Fruit fly (Drosophila melanogaster) whole organism, embryonic: ENCODE data around the gene CatB.
A peak's percentile ranks its signal among the peaks of the same experiment; 100 is the strongest.

ENCODE experiments used
- B-H1 ChIP-seq: fragments of 200-800 bp; sonication (Bioruptor generic); IDR thresholded peaks from 3 replicates; pipeline ENCODE4 v1.3.6; 2022; ENCODE audit warnings: missing biosample characterization, missing genetic modification characterization
- Bgb ChIP-seq: fragments of 200-800 bp; sonication (Bioruptor generic); IDR thresholded peaks from 2 replicates; pipeline ENCODE4 v1.3.6; 2022; ENCODE audit warnings: missing biosample characterization, missing genetic modification characterization; ENCODE audit not compliant: partially characterized antibody
- CG10565 ChIP-seq: fragments of 200-800 bp; sonication (Bioruptor generic); optimal IDR thresholded peaks from 3 replicates; lab custom pipeline; 2016; ENCODE audit warnings: missing biosample characterization, mild to moderate bottlenecking, missing genetic modification characterization
- CG11723 ChIP-seq: fragments of 200-800 bp; sonication (Bioruptor generic); optimal IDR thresholded peaks from 2 replicates; lab custom pipeline; 2017; ENCODE audit warnings: missing biosample characterization, mild to moderate bottlenecking, missing genetic modification characterization
- CG12769 ChIP-seq: fragments of 200-800 bp; sonication (Bioruptor generic); optimal IDR thresholded peaks from 2 replicates; lab custom pipeline; 2019; ENCODE audit warnings: missing biosample characterization, mild to moderate bottlenecking, missing genetic modification characterization, moderate library complexity
- CG13775 ChIP-seq: fragments of 200-800 bp; sonication (Bioruptor generic); optimal IDR thresholded peaks from 3 replicates; lab custom pipeline; 2017; ENCODE audit warnings: missing biosample characterization, mild to moderate bottlenecking, missing genetic modification characterization
- CG15011 ChIP-seq: fragments of 200-800 bp; sonication (Bioruptor generic); optimal IDR thresholded peaks from 3 replicates; lab custom pipeline; 2018; ENCODE audit warnings: missing biosample characterization, mild to moderate bottlenecking, missing genetic modification characterization
- CG16815 ChIP-seq: fragments of 200-800 bp; sonication (Bioruptor generic); optimal IDR thresholded peaks from 3 replicates; lab custom pipeline; 2017; ENCODE audit warnings: missing biosample characterization, mild to moderate bottlenecking, missing genetic modification characterization
- CG16863 ChIP-seq: fragments of 200-800 bp; sonication (Bioruptor generic); optimal IDR thresholded peaks from 3 replicates; lab custom pipeline; 2016; ENCODE audit warnings: missing biosample characterization, missing genetic modification characterization
- CG17385 ChIP-seq: fragments of 200-800 bp; sonication (Bioruptor generic); optimal IDR thresholded peaks from 3 replicates; lab custom pipeline; 2018; ENCODE audit warnings: missing biosample characterization, mild to moderate bottlenecking, missing genetic modification characterization
- CG18011 ChIP-seq: fragments of 200-800 bp; sonication (Bioruptor generic); optimal IDR thresholded peaks from 2 replicates; lab custom pipeline; 2017; ENCODE audit warnings: missing biosample characterization, missing genetic modification characterization, mild to moderate bottlenecking, moderate library complexity, missing genotype
- CG32532 ChIP-seq: fragments of 200-800 bp; sonication (Bioruptor generic); IDR thresholded peaks from 2 replicates; pipeline ENCODE4 v1.3.6; 2022; ENCODE audit warnings: missing biosample characterization, missing genetic modification characterization
- CG6765 ChIP-seq: fragments of 200-800 bp; sonication (Bioruptor generic); optimal IDR thresholded peaks from 3 replicates; lab custom pipeline; 2017; ENCODE audit warnings: missing biosample characterization, mild to moderate bottlenecking, missing genetic modification characterization
- CoRest ChIP-seq: fragments of 200-800 bp; sonication (Bioruptor generic); optimal IDR thresholded peaks from 3 replicates; lab custom pipeline; 2018; ENCODE audit warnings: missing biosample characterization, mild to moderate bottlenecking, missing genetic modification characterization, moderate library complexity
- D19A ChIP-seq: fragments of 200-800 bp; optimal IDR thresholded peaks from 3 replicates; lab custom pipeline; 2019; ENCODE audit warnings: missing biosample characterization, mild to moderate bottlenecking, missing genetic modification characterization, moderate library complexity
- Deaf1 ChIP-seq: fragments of 200-800 bp; optimal IDR thresholded peaks from 3 replicates; lab custom pipeline; 2019; ENCODE audit warnings: missing biosample characterization, mild to moderate bottlenecking, missing genetic modification characterization, moderate library complexity
- Dek ChIP-seq: fragments of 200-800 bp; sonication (Bioruptor generic); optimal IDR thresholded peaks from 3 replicates; lab custom pipeline; 2019; ENCODE audit warnings: missing biosample characterization, mild to moderate bottlenecking, missing genetic modification characterization, moderate library complexity
- Doc3 ChIP-seq: fragments of 200-800 bp; sonication (Bioruptor generic); IDR thresholded peaks from 3 replicates; pipeline ENCODE4 v1.3.6; 2022; ENCODE audit warnings: missing biosample characterization, missing genetic modification characterization; ENCODE audit not compliant: partially characterized antibody
- Hmr ChIP-seq: fragments of 200-800 bp; sonication (Bioruptor generic); optimal IDR thresholded peaks from 3 replicates; lab custom pipeline; 2017; ENCODE audit warnings: mild to moderate bottlenecking, missing biosample characterization, missing genetic modification reagents, missing genetic modification characterization
- Hr3 ChIP-seq: fragments of 200-800 bp; sonication (Bioruptor generic); optimal IDR thresholded peaks from 3 replicates; lab custom pipeline; 2016; ENCODE audit warnings: missing biosample characterization, missing genetic modification characterization
- Hr78 ChIP-seq, 2 experiments: fragments of 200-800 bp in 1 of 2; fragments of >200 bp in 1 of 2; sonication (Bioruptor generic) in 1 of 2; optimal IDR thresholded peaks; 2 replicates each; lab custom pipeline; 2017 to 2019; ENCODE audit warnings: missing biosample characterization in 2 of 2, missing genetic modification characterization in 2 of 2, mild to moderate bottlenecking in 1 of 2, moderate library complexity in 1 of 2
- Jarid2 ChIP-seq: fragments of 200-800 bp; sonication (Bioruptor generic); optimal IDR thresholded peaks from 3 replicates; lab custom pipeline; 2017; ENCODE audit warnings: mild to moderate bottlenecking, missing biosample characterization, missing genetic modification reagents, missing genetic modification characterization
- Mes4 ChIP-seq: fragments of 200-800 bp; sonication (Bioruptor generic); optimal IDR thresholded peaks from 2 replicates; lab custom pipeline; 2016; ENCODE audit warnings: missing biosample characterization, missing genetic modification characterization
- NC2β ChIP-seq: fragments of 200-800 bp; sonication (Bioruptor generic); optimal IDR thresholded peaks from 2 replicates; lab custom pipeline; 2016; ENCODE audit warnings: missing biosample characterization, missing genetic modification characterization
- NK7.1 ChIP-seq: fragments of 200-800 bp; sonication (Bioruptor generic); optimal IDR thresholded peaks from 3 replicates; lab custom pipeline; 2016; ENCODE audit warnings: missing biosample characterization, missing genetic modification characterization
- Neu2 ChIP-seq: fragments of 200-800 bp; sonication (Bioruptor generic); optimal IDR thresholded peaks from 3 replicates; lab custom pipeline; 2016; ENCODE audit warnings: missing biosample characterization, missing genetic modification characterization, borderline replicate concordance
- NfI ChIP-seq: fragments of 200-800 bp; sonication (Bioruptor generic); optimal IDR thresholded peaks from 3 replicates; lab custom pipeline; 2018; ENCODE audit warnings: missing biosample characterization, mild to moderate bottlenecking, missing genetic modification characterization, moderate library complexity
- Pdp1 ChIP-seq, 2 experiments: fragments of 200-800 bp; sonication (Bioruptor generic); optimal IDR thresholded peaks; 3 replicates each; lab custom pipeline; 2016; ENCODE audit warnings: missing biosample characterization in 2 of 2, missing genetic modification characterization in 2 of 2, mild to moderate bottlenecking in 1 of 2, moderate library complexity in 1 of 2
- TFAM ChIP-seq: fragments of 200-800 bp; sonication (Bioruptor generic); optimal IDR thresholded peaks from 2 replicates; lab custom pipeline; 2017; ENCODE audit warnings: missing biosample characterization, missing genetic modification characterization, inconsistent platforms
- YL-1 ChIP-seq: fragments of 200-800 bp; sonication (Bioruptor generic); optimal IDR thresholded peaks from 3 replicates; lab custom pipeline; 2017; ENCODE audit warnings: missing biosample characterization, mild to moderate bottlenecking, missing genetic modification characterization
- ab ChIP-seq: fragments of 200-800 bp; sonication (Bioruptor generic); optimal IDR thresholded peaks from 2 replicates; lab custom pipeline; 2016; ENCODE audit warnings: missing biosample characterization, missing genetic modification characterization
- aop ChIP-seq: fragments of 200-800 bp; sonication (Bioruptor generic); IDR thresholded peaks from 2 replicates; pipeline ENCODE4 v1.3.6; 2022; ENCODE audit warnings: missing biosample characterization, missing genetic modification characterization
- ap ChIP-seq: fragments of 200-800 bp; sonication (Bioruptor generic); IDR thresholded peaks from 2 replicates; pipeline ENCODE4 v1.3.6; 2022; ENCODE audit warnings: missing biosample characterization, missing genetic modification characterization
- bsh ChIP-seq, 2 experiments: fragments of 200-800 bp; sonication (Bioruptor generic); optimal IDR thresholded peaks; 2 replicates each; lab custom pipeline; 2017 to 2018; ENCODE audit warnings: mild to moderate bottlenecking in 2 of 2, missing biosample characterization in 2 of 2, missing genetic modification characterization in 2 of 2, moderate library complexity in 1 of 2
- chm ChIP-seq: fragments of 200-800 bp; sonication (Bioruptor generic); IDR thresholded peaks from 2 replicates; pipeline ENCODE4 v1.3.6; 2022; ENCODE audit warnings: missing biosample characterization, missing genetic modification characterization
- esg ChIP-seq: fragments of 200-800 bp; sonication (Bioruptor generic); conservative IDR thresholded peaks from 2 replicates; pipeline ENCODE4 v1.3.6; 2022; ENCODE audit warnings: missing biosample characterization, missing genetic modification characterization
- ham ChIP-seq: fragments of 200-800 bp; sonication (Bioruptor generic); IDR thresholded peaks from 2 replicates; pipeline ENCODE4 v1.3.6; 2022; ENCODE audit warnings: missing biosample characterization, missing genetic modification characterization
- her ChIP-seq: fragments of 200-800 bp; sonication (Bioruptor generic); optimal IDR thresholded peaks from 2 replicates; lab custom pipeline; 2016; ENCODE audit warnings: missing biosample characterization, missing genetic modification characterization
- insv ChIP-seq, 2 experiments: fragments of 200-800 bp; sonication (Bioruptor generic); optimal IDR thresholded peaks; 3 replicates each; lab custom pipeline; 2016 to 2018; ENCODE audit warnings: missing biosample characterization in 2 of 2, missing genetic modification characterization in 2 of 2
- knrl ChIP-seq: fragments of 200-800 bp; sonication (Bioruptor generic); IDR thresholded peaks from 3 replicates; pipeline ENCODE4 v1.3.6; 2022; ENCODE audit warnings: missing biosample characterization, missing genetic modification characterization; ENCODE audit not compliant: partially characterized antibody
- lbe ChIP-seq: fragments of 200-800 bp; sonication (Bioruptor generic); optimal IDR thresholded peaks from 2 replicates; lab custom pipeline; 2016; ENCODE audit warnings: missing biosample characterization, mild to moderate bottlenecking, missing genetic modification characterization
- nmo ChIP-seq: fragments of 200-800 bp; sonication (Bioruptor generic); optimal IDR thresholded peaks from 2 replicates; lab custom pipeline; 2018; ENCODE audit warnings: missing biosample characterization, mild to moderate bottlenecking, missing genetic modification characterization, moderate library complexity
- pum ChIP-seq: fragments of 200-800 bp; sonication (Bioruptor generic); optimal IDR thresholded peaks from 2 replicates; lab custom pipeline; 2016; ENCODE audit warnings: missing biosample characterization, missing genetic modification characterization
- sc ChIP-seq, 3 experiments: fragments of >200 bp in 2 of 3; fragments of 200-800 bp in 1 of 3; sonication (Bioruptor generic) in 1 of 3; optimal IDR thresholded peaks; 2 replicates in 2 of 3; 3 replicates in 1 of 3; lab custom pipeline; 2017; ENCODE audit warnings: mild to moderate bottlenecking in 1 of 3, missing biosample characterization in 1 of 3, missing genetic modification characterization in 1 of 3, missing genetic modification reagents in 1 of 3
- sima ChIP-seq: fragments of 200-800 bp; sonication (Bioruptor generic); optimal IDR thresholded peaks from 2 replicates; lab custom pipeline; 2016; ENCODE audit warnings: missing biosample characterization, missing genetic modification characterization
- slbo ChIP-seq: fragments of 200-800 bp; sonication (Bioruptor generic); IDR thresholded peaks from 2 replicates; pipeline ENCODE4 v1.3.6; 2022; ENCODE audit warnings: missing biosample characterization, missing genetic modification characterization
- tgo ChIP-seq: fragments of 200-800 bp; sonication (Bioruptor generic); IDR thresholded peaks from 3 replicates; pipeline ENCODE4 v1.3.6; 2022; ENCODE audit warnings: missing biosample characterization, missing genetic modification characterization
- toy ChIP-seq: fragments of 200-800 bp; sonication (Bioruptor generic); IDR thresholded peaks from 2 replicates; pipeline ENCODE4 v1.3.6; 2022; ENCODE audit warnings: missing biosample characterization, missing genetic modification characterization
- wor ChIP-seq: fragments of 200-800 bp; sonication (Bioruptor generic); IDR thresholded peaks from 2 replicates; pipeline ENCODE4 v1.3.6; 2022; ENCODE audit warnings: missing biosample characterization, missing genetic modification characterization
- zen2 ChIP-seq: fragments of 200-800 bp; sonication (Bioruptor generic); IDR thresholded peaks from 3 replicates; pipeline ENCODE4 v1.3.6; 2022; ENCODE audit warnings: missing biosample characterization, missing genetic modification characterization; ENCODE audit not compliant: partially characterized antibody

CatB gene

DNA sequence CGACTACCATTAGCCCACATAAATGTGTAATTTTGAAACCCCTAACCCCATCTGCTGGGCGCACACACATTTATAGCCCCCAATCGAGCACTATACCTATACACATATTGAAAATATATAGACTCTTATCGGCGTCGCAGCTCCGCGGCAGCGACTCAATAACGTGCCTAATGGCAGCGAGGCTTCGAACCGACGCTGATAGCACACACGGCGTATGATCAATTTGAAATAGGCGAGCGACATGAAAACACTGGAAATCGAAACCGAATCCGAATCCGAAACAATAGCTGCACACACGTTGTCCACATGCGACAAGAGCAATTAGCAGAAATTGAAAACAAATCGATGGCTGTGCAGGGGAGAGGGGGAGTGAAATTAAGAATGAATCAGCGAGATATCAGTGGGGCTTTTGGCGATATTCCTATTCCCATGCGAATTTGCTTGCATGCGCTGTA lies 11.1 kb upstream of the CatB start (continued):
- no peak for TF ChIP-seq Dek (tag; lab: Kevin White, UChicago)
- no peak for TF ChIP-seq knrl
- TF ChIP-seq CG10565 (GFP tag; lab: Kevin White, UChicago) = no peak
- TF ChIP-seq ab (GFP tag; lab: Kevin White, UChicago) = no peak
- no peak for TF ChIP-seq B-H1 (GFP tag; lab: Robert Waterston, UW)
- TF ChIP-seq Bgb (GFP tag; lab: Robert Waterston, UW) = no peak
- TF ChIP-seq D19A (tag; lab: Kevin White, UChicago) = no peak
- TF ChIP-seq TFAM = no peak
- TF ChIP-seq NfI (GFP tag; lab: Kevin White, UChicago) = peak; percentile 11
- TF ChIP-seq zen2 (GFP tag; lab: Robert Waterston, UW) = peak; percentile 21; the same call in 1 of the 3 replicates
- TF ChIP-seq her = no peak
- no peak for TF ChIP-seq CG6765 (GFP tag; lab: Kevin White, UChicago)
- TF ChIP-seq sima (GFP tag; lab: Kevin White, UChicago) = no peak
- TF ChIP-seq sc (optimal IDR thresholded peaks at IDR 0.05; lab: Kevin White, UChicago) = no peak
- no peak for TF ChIP-seq sc (GFP tag; optimal IDR thresholded peaks at IDR 0.05; lab: Kevin White, UChicago)
- no peak for TF ChIP-seq CG11723
- no peak for TF ChIP-seq ham (GFP tag; lab: Robert Waterston, UW)
- no peak for TF ChIP-seq CG13775 (GFP tag; lab: Kevin White, UChicago)
- TF ChIP-seq nmo (GFP tag; lab: Kevin White, UChicago) = no peak
- TF ChIP-seq wor (GFP tag; lab: Robert Waterston, UW) = no peak
- no peak for TF ChIP-seq NK7.1
- no peak for TF ChIP-seq CoRest (tag; lab: Kevin White, UChicago)
- TF ChIP-seq Deaf1 (tag; lab: Kevin White, UChicago) = peak; percentile 80
- TF ChIP-seq pum (GFP tag; lab: Kevin White, UChicago) = no peak
- no peak for TF ChIP-seq YL-1 (GFP tag; lab: Kevin White, UChicago)
- peak; percentile 15 for TF ChIP-seq CG17385
- peak; percentile 10 for TF ChIP-seq CG15011 (GFP tag; lab: Kevin White, UChicago)
- TF ChIP-seq Hmr (GFP tag; lab: Kevin White, UChicago) = peak; percentile 66
- no peak for TF ChIP-seq insv (GFP tag; optimal IDR thresholded peaks at IDR 0.05; lab: Kevin White, UChicago)
- TF ChIP-seq chm (GFP tag; lab: Robert Waterston, UW) = peak; percentile 63; the same call in 1 of the 2 replicates
- TF ChIP-seq Hr78 (GFP tag; optimal IDR thresholded peaks at IDR 0.05; lab: Kevin White, UChicago) = peak in 1 of 2 experiments; percentile 3
- TF ChIP-seq Pdp1 (GFP tag; optimal IDR thresholded peaks at IDR 0.05; lab: Kevin White, UChicago) = peak in 1 of 2 experiments; percentile 34
- no peak for TF ChIP-seq lbe
- no peak for TF ChIP-seq aop
- no peak for TF ChIP-seq Hr3 (GFP tag; lab: Kevin White, UChicago)
- TF ChIP-seq slbo = no peak
- peak in 1 of 2 experiments; percentile 17 for TF ChIP-seq bsh (GFP tag; optimal IDR thresholded peaks at IDR 0.05; lab: Kevin White, UChicago)
- no peak for TF ChIP-seq CG18011 (GFP tag; lab: Kevin White, UChicago)
- TF ChIP-seq esg = no peak
- no peak for TF ChIP-seq CG16863 (GFP tag; lab: Kevin White, UChicago)
- peak; percentile 0 for TF ChIP-seq CG12769 (tag; lab: Kevin White, UChicago)
- no peak for TF ChIP-seq NC2β (GFP tag; lab: Kevin White, UChicago)
- no peak for TF ChIP-seq CG16815 (GFP tag; lab: Kevin White, UChicago)
- TF ChIP-seq Jarid2 (GFP tag; lab: Kevin White, UChicago) = no peak
- no peak for TF ChIP-seq Doc3 (GFP tag; lab: Robert Waterston, UW)
- no peak for TF ChIP-seq Neu2 (GFP tag; lab: Kevin White, UChicago)
- no peak for TF ChIP-seq CG32532 (GFP tag; lab: Robert Waterston, UW)
- TF ChIP-seq tgo (GFP tag; lab: Robert Waterston, UW) = no peak
- no peak for TF ChIP-seq ap (GFP tag; lab: Robert Waterston, UW)
- TF ChIP-seq Mes4 (GFP tag; lab: Kevin White, UChicago) = no peak
- no peak for TF ChIP-seq toy (GFP tag; lab: Robert Waterston, UW)
